Worm (Caenorhabditis elegans) whole organism, L4/young adult: Measurements from ENCODE around the gene epn-1.

Experiments used
- W03F9.2 ChIP-seq: fragments of 150-350 bp; optimal IDR thresholded peaks from 2 replicates; lab custom pipeline; 2014; ENCODE audit warnings: missing biosample characterization, missing genetic modification characterization
- dao-5 ChIP-seq: sonication (generic microtip); optimal IDR thresholded peaks from 2 replicates; lab custom pipeline; 2016; ENCODE audit warnings: missing genotype, missing genetic modification characterization, moderate library complexity, missing compliant biosample characterization
- him-1 ChIP-seq: sonication (generic microtip); optimal IDR thresholded peaks from 2 replicates; lab custom pipeline; 2016; ENCODE audit warnings: missing genotype, missing genetic modification reagents, missing genetic modification characterization, missing compliant biosample characterization

DNA sequence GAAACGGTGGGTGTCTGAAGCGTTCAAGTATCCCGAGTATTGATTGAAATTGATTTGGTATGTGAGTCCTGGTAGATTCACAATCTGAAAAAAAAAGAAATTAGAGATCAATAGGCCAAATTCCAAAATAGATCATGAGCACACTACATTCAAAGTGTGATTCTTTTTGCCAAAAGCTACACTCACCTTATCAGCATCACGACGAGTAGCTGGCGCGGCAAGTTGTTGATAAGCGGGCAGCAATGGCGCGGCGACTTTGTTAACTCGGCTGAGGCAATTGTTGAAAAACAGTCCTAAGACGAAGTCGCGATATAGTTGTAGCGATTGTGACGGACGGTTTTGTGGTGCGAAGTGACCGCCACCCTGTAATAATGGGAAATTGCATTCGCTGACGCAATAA, 49.3 kb downstream of the epn-1 start:
- TF ChIP-seq him-1 (tag; lab: Kevin White, UChicago): no peak
- no peak for TF ChIP-seq W03F9.2
- no peak for TF ChIP-seq dao-5 (tag; lab: Kevin White, UChicago)
